Worm (Caenorhabditis elegans) whole organism, L4 larva: ENCODE results near the gene W04E12.2.

Source experiments
- F49E8.2 ChIP-seq: sonication (generic microtip); optimal IDR thresholded peaks from 2 replicates; lab custom pipeline; 2016; ENCODE audit warnings: missing compliant biosample characterization, mild to moderate bottlenecking, missing genetic modification characterization, borderline replicate concordance
- R02D3.7 ChIP-seq: fragments of 150-350 bp; sonication (generic microtip); optimal IDR thresholded peaks from 3 replicates; lab custom pipeline; 2014; ENCODE audit warnings: missing biosample characterization, missing genetic modification characterization
- ZK337.2 ChIP-seq: fragments of 200-800 bp; sonication (Bioruptor generic); IDR thresholded peaks from 2 replicates; pipeline ENCODE4 v1.3.6; 2022; ENCODE audit warnings: missing genetic modification reagents, missing genetic modification characterization, missing compliant biosample characterization
- ZK546.5 ChIP-seq, 2 experiments: sonication (generic microtip); optimal IDR thresholded peaks; 2 replicates each; lab custom pipeline; 2017; ENCODE audit warnings: missing biosample characterization in 2 of 2, missing genetic modification characterization in 2 of 2
- aly-2 ChIP-seq: sonication (generic microtip); optimal IDR thresholded peaks from 2 replicates; lab custom pipeline; 2018; ENCODE audit warnings: missing biosample characterization, missing genetic modification characterization
- ama-1 ChIP-seq: fragments of 150-350 bp; optimal IDR thresholded peaks from 2 replicates; lab custom pipeline; 2014; ENCODE audit warnings: inconsistent platforms, mixed read lengths
- ceh-28 ChIP-seq: fragments of 150-350 bp; optimal IDR thresholded peaks from 2 replicates; lab custom pipeline; 2014; ENCODE audit warnings: missing biosample characterization, missing genetic modification reagents, missing genetic modification characterization
- ceh-62 ChIP-seq: sonication (generic microtip); optimal IDR thresholded peaks from 2 replicates; lab custom pipeline; 2017; ENCODE audit warnings: missing biosample characterization, missing genetic modification characterization
- ceh-82 ChIP-seq: sonication (generic microtip); optimal IDR thresholded peaks from 2 replicates; lab custom pipeline; 2017; ENCODE audit warnings: missing biosample characterization, missing genetic modification characterization
- cey-2 ChIP-seq: sonication (generic microtip); optimal IDR thresholded peaks from 3 replicates; lab custom pipeline; 2017; ENCODE audit warnings: missing genetic modification characterization, mild to moderate bottlenecking, missing compliant biosample characterization, antibody characterized with exemption, borderline replicate concordance; ENCODE audit not compliant: insufficient read depth
- ctbp-1 ChIP-seq: fragments of 200-800 bp; sonication (Bioruptor generic); IDR thresholded peaks from 2 replicates; pipeline ENCODE4 v1.3.6; 2022; ENCODE audit warnings: missing genetic modification reagents, missing genetic modification characterization, missing compliant biosample characterization
- daf-16 ChIP-seq, 3 experiments: sonication (generic microtip); optimal IDR thresholded peaks; 2 replicates each; lab custom pipeline; 2016 to 2017; ENCODE audit warnings: missing genetic modification characterization in 3 of 3, missing genetic modification reagents in 3 of 3, mild to moderate bottlenecking in 2 of 3, missing compliant biosample characterization in 2 of 3, missing biosample characterization in 1 of 3, moderate library complexity in 1 of 3
- daf-8 ChIP-seq: fragments of 200-800 bp; sonication (Bioruptor generic); IDR thresholded peaks from 2 replicates; pipeline ENCODE4 v1.3.6; 2022; ENCODE audit warnings: missing genetic modification characterization, missing compliant biosample characterization
- dmd-9 ChIP-seq: fragments of 200-800 bp; sonication (Bioruptor generic); IDR thresholded peaks from 2 replicates; pipeline ENCODE4 v1.3.6; 2022; ENCODE audit warnings: missing genetic modification reagents, missing genetic modification characterization, missing compliant biosample characterization
- dve-1 ChIP-seq: sonication (generic microtip); optimal IDR thresholded peaks from 2 replicates; lab custom pipeline; 2017; ENCODE audit warnings: antibody characterized with exemption, mild to moderate bottlenecking, missing genetic modification characterization, missing compliant biosample characterization; ENCODE audit not compliant: insufficient read depth
- hlh-11 ChIP-seq: fragments of 200-800 bp; sonication (Bioruptor generic); optimal IDR thresholded peaks from 2 replicates; lab custom pipeline; 2018; ENCODE audit warnings: mild to moderate bottlenecking, missing genetic modification characterization, missing compliant biosample characterization
- hmg-1.1 ChIP-seq: fragments of 200-800 bp; sonication (Bioruptor generic); IDR thresholded peaks from 2 replicates; pipeline ENCODE4 v1.3.6; 2022; ENCODE audit warnings: missing genetic modification reagents, missing genetic modification characterization, missing compliant biosample characterization
- lim-7 ChIP-seq: fragments of 200-800 bp; sonication (Bioruptor generic); IDR thresholded peaks from 2 replicates; pipeline ENCODE4 v1.3.6; 2022; ENCODE audit warnings: missing genetic modification characterization, missing compliant biosample characterization
- lin-1 ChIP-seq: fragments of 200-800 bp; sonication (Bioruptor generic); IDR thresholded peaks from 2 replicates; pipeline ENCODE4 v1.3.6; 2022; ENCODE audit warnings: missing genetic modification reagents, missing genetic modification characterization, missing compliant biosample characterization
- lin-38 ChIP-seq: fragments of 200-800 bp; sonication (Bioruptor generic); IDR thresholded peaks from 2 replicates; pipeline ENCODE4 v1.3.6; 2022; ENCODE audit warnings: missing genetic modification reagents, missing genetic modification characterization, missing compliant biosample characterization
- madf-5 ChIP-seq, 2 experiments: fragments of 200-800 bp; sonication (Bioruptor generic); IDR thresholded peaks; 2 replicates each; pipeline ENCODE4 v1.3.6; 2022; ENCODE audit warnings: missing compliant biosample characterization in 2 of 2, missing genetic modification characterization in 2 of 2
- madf-9 ChIP-seq: fragments of 200-800 bp; sonication (Bioruptor generic); conservative IDR thresholded peaks from 2 replicates; pipeline ENCODE4 v1.3.6; 2022; ENCODE audit warnings: missing genetic modification reagents, missing genetic modification characterization, missing compliant biosample characterization
- nhr-28 ChIP-seq: fragments of 150-350 bp; optimal IDR thresholded peaks from 2 replicates; lab custom pipeline; 2014; ENCODE audit warnings: missing biosample characterization, missing genetic modification characterization
- pha-4 ChIP-seq, 2 experiments: fragments of 150-350 bp in 1 of 2; fragments of 200-800 bp in 1 of 2; sonication (Bioruptor generic) in 1 of 2; IDR thresholded peaks in 1 of 2; optimal IDR thresholded peaks in 1 of 2; 2 replicates each; pipeline versions ENCODE4 v1.3.6 to Lab custom; 2014 to 2022; ENCODE audit warnings: missing genetic modification characterization in 2 of 2, missing genetic modification reagents in 2 of 2, missing biosample characterization in 1 of 2, missing compliant biosample characterization in 1 of 2
- php-3 ChIP-seq: fragments of 200-800 bp; sonication (Bioruptor generic); IDR thresholded peaks from 2 replicates; pipeline ENCODE4 v1.3.6; 2022; ENCODE audit warnings: missing genetic modification reagents, missing genetic modification characterization, missing compliant biosample characterization
- pqm-1 ChIP-seq: sonication (generic microtip); optimal IDR thresholded peaks from 2 replicates; lab custom pipeline; 2017; ENCODE audit warnings: missing biosample characterization, missing genetic modification characterization
- saeg-2 ChIP-seq: fragments of 200-800 bp; sonication (Bioruptor generic); IDR thresholded peaks from 2 replicates; pipeline ENCODE4 v1.3.6; 2022; ENCODE audit warnings: missing genetic modification reagents, missing genetic modification characterization, missing compliant biosample characterization
- set-16 ChIP-seq: fragments of 200-800 bp; sonication (Bioruptor generic); IDR thresholded peaks from 2 replicates; pipeline ENCODE4 v1.3.6; 2022; ENCODE audit warnings: missing genetic modification reagents, missing genetic modification characterization, missing compliant biosample characterization
- skn-1 ChIP-seq: fragments of 150-350 bp; optimal IDR thresholded peaks from 2 replicates; lab custom pipeline; 2014; ENCODE audit warnings: missing biosample characterization, missing genetic modification characterization
- unc-39 ChIP-seq: sonication (generic microtip); optimal IDR thresholded peaks from 2 replicates; lab custom pipeline; 2017; ENCODE audit warnings: missing biosample characterization, missing genetic modification characterization
- unc-62 ChIP-seq, 3 experiments: fragments of 150-350 bp in 1 of 3; sonication (generic microtip); optimal IDR thresholded peaks in 2 of 3; peaks in 1 of 3; 1 replicate in 1 of 3; 2 replicates in 2 of 3; lab custom pipeline; 2014 to 2017; ENCODE audit warnings: missing biosample characterization in 3 of 3, missing genetic modification characterization in 3 of 3, missing genetic modification reagents in 3 of 3, missing genotype in 1 of 3

The W04E12.2 gene

DNA sequence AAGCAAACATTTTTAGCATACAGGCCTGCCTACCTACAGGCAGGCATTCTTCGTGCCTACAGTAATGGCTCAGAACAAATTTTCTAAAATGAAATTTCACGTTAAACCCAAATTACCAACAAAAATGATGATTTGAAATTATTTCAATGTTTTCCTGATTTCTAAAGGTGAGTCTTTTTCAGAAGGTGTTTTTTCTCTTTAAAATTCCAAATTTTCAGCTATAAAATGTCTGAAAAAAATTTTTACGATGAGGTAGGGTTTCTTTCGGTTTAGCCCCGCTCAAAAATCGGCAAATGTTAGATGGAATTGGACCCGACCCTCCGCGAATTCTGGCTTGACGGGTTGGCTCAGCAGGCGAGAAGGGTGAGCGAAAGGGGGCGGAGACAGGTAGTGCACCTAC is 4.9 kb upstream of the W04E12.2 start, which contains the start of gene W04E12.5:
TSS of gene W04E12.5 (plus strand) at position 301 of the 400 bp plus-strand sequence.
- TF ChIP-seq ceh-82 (tag; lab: Kevin White, UChicago) (no peak), ama-1 (lab: Kevin White, UChicago) (no peak), nhr-28 (tag; lab: Kevin White, UChicago) (no peak), cey-2 (tag; lab: Kevin White, UChicago) (no peak), pha-4 (GFP tag; IDR thresholded peaks at IDR 0.05; lab: Robert Waterston, UW) (no peak), pha-4 (tag; optimal IDR thresholded peaks at IDR 0.05; lab: Kevin White, UChicago) (no peak), unc-39 (tag; lab: Kevin White, UChicago) (no peak), R02D3.7 (no peak), hmg-1.1 (GFP tag; lab: Robert Waterston, UW) (no peak)

- TF ChIP-seq hlh-11 (tag; lab: Kevin White, UChicago): no peak
- TF ChIP-seq ceh-28 (tag; lab: Kevin White, UChicago): peak; percentile 76
- TF ChIP-seq, all 104 proteins: peak for 1
Observed at ce11 chrV:19744210-19744609, 3.3 kb upstream of the W04E12.2 start.

DNA sequence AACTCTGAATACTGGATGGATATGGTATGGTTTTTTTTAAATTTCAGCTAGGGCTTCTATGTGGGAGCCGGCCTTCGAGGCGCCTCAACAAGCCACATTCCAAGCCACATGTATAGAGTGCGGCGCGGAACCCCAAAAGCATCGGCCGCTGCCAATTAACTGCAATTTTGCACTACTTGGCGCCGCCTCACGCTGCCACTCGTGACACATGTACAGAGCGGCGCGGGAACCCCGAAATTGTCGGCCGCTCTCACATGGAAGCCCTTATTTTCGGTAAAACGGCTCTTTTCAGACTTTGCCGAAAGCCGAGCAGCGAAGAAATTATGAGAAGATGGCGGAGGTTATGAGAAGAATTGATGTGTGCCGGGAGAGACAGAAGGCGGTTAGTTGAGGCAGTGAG is 2.9 kb upstream of the W04E12.2 start:
- TF ChIP-seq set-16 (GFP tag; lab: Robert Waterston, UW) (peak; percentile 55; the same call in 1 of the 2 replicates), php-3 (GFP tag; lab: Robert Waterston, UW) (0 out of 2 replicates have a peak, but pooled peaks have one; percentile 23), lim-7 (no peak)

DNA sequence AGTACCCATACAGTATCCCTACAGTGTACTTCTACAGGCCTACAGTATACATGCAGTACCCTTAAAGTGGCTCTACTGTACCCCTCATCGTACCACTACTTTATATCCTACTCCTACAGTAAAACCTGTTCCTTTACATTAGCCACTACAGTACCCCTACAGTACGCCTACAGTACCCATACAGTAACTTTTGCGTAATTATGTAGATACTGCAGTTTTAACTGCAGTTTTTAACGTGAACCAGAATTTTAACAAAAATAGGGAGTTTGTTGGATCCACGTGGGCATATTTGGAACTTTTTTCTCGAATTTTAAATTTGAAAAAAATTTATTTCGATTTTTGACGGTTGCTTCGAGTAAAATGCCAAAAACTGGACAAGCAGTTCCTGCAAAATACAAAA is 2.4 kb upstream of the W04E12.2 start, which contains the start of gene W04E12.4:
TSS of gene W04E12.4 (plus strand) at position 301 of the 400 bp plus-strand sequence.
- TF ChIP-seq dve-1 (tag; lab: Kevin White, UChicago) (no peak), ceh-62 (tag; lab: Kevin White, UChicago) (no peak), F49E8.2 (tag; lab: Kevin White, UChicago) (no peak), unc-62 (GFP tag; optimal IDR thresholded peaks at IDR 0.05 in 1 of 2; lab: Kevin White, UChicago) (no peak), unc-62 (tag; optimal IDR thresholded peaks at IDR 0.05; lab: Kevin White, UChicago) (no peak), madf-9 (GFP tag; lab: Robert Waterston, UW) (no peak), madf-5 (GFP tag; IDR thresholded peaks at IDR 0.05; lab: Robert Waterston, UW) (no peak), ZK337.2 (GFP tag; lab: Robert Waterston, UW) (no peak), aly-2 (tag; lab: Kevin White, UChicago) (no peak), saeg-2 (GFP tag; lab: Robert Waterston, UW) (no peak), daf-8 (GFP tag; lab: Robert Waterston, UW) (no peak), ZK546.5 (tag; optimal IDR thresholded peaks at IDR 0.05; lab: Kevin White, UChicago) (no peak), ctbp-1 (no peak), lin-1 (GFP tag; lab: Robert Waterston, UW) (no peak), pha-4 (GFP tag; IDR thresholded peaks at IDR 0.05; lab: Robert Waterston, UW) (no peak), pha-4 (tag; optimal IDR thresholded peaks at IDR 0.05; lab: Kevin White, UChicago) (no peak), lin-38 (GFP tag; lab: Robert Waterston, UW) (no peak), daf-16 (GFP tag; optimal IDR thresholded peaks at IDR 0.05; lab: Kevin White, UChicago) (no peak), daf-16 (tag; optimal IDR thresholded peaks at IDR 0.05; lab: Kevin White, UChicago) (no peak), dmd-9 (GFP tag; lab: Robert Waterston, UW) (no peak), pqm-1 (tag; lab: Kevin White, UChicago) (no peak)

DNA sequence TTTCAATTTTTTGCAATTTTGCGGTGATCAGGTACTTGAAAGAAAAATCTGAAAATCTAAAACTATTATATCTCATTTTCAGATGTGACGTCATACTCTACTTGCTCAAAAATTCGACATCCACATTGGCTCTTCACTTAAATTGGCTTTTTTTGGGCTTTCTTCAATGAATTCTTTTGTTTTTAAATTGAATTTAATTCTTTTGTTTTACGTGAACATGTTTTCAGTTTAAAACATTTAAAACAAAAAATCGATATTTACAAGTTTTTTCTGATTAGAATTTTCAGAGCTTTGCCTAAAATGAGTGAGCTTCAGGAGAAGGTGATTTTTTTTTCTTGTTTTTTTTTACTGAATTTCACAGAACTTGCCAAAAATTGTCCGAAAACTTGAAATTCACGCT is 717 bp upstream of the W04E12.2 start, which contains the start of gene W04E12.3:
TSS of gene W04E12.3 (plus strand) at position 301 of the 400 bp plus-strand sequence.
- TF ChIP-seq skn-1 (no peak), ceh-82 (tag; lab: Kevin White, UChicago) (no peak), pha-4 (GFP tag; IDR thresholded peaks at IDR 0.05; lab: Robert Waterston, UW) (no peak), pha-4 (tag; optimal IDR thresholded peaks at IDR 0.05; lab: Kevin White, UChicago) (no peak)
